Worm (Caenorhabditis elegans) whole organism, L3 larva: Measurements from ENCODE around the gene snf-10.

Source experiments
- R02D3.7 ChIP-seq: fragments of 150-350 bp; optimal IDR thresholded peaks from 2 replicates; lab custom pipeline; 2014; ENCODE audit warnings: missing biosample characterization, missing genetic modification characterization
- aly-2 ChIP-seq: fragments of 150-350 bp; optimal IDR thresholded peaks from 2 replicates; lab custom pipeline; 2014; ENCODE audit warnings: missing biosample characterization, missing genetic modification characterization
- ama-1 ChIP-seq: fragments of 150-350 bp; optimal IDR thresholded peaks from 2 replicates; lab custom pipeline; 2018
- ceh-28 ChIP-seq: fragments of 150-350 bp; optimal IDR thresholded peaks from 2 replicates; lab custom pipeline; 2014; ENCODE audit warnings: missing biosample characterization, missing genetic modification reagents, missing genetic modification characterization
- ceh-82 ChIP-seq: fragments of 150-350 bp; optimal IDR thresholded peaks from 2 replicates; lab custom pipeline; 2014; ENCODE audit warnings: missing biosample characterization, missing genetic modification characterization
- ceh-9 ChIP-seq: sonication (generic microtip); optimal IDR thresholded peaks from 2 replicates; lab custom pipeline; 2018; ENCODE audit warnings: missing biosample characterization, missing genetic modification characterization
- daf-12 ChIP-seq: fragments of 150-350 bp; optimal IDR thresholded peaks from 2 replicates; lab custom pipeline; 2014; ENCODE audit warnings: missing biosample characterization, missing genetic modification reagents, missing genetic modification characterization
- elt-3 ChIP-seq, 3 experiments: fragments of 150-350 bp in 1 of 3; sonication (generic microtip) in 2 of 3; optimal IDR thresholded peaks; 2 replicates in 2 of 3; 4 replicates in 1 of 3; lab custom pipeline; 2014 to 2017; ENCODE audit warnings: missing biosample characterization in 3 of 3, missing genetic modification characterization in 3 of 3
- fkh-2 ChIP-seq: fragments of 150-350 bp; optimal IDR thresholded peaks from 2 replicates; lab custom pipeline; 2014; ENCODE audit warnings: missing biosample characterization, missing genetic modification reagents, missing genetic modification characterization
- lin-39 ChIP-seq: fragments of 150-350 bp; optimal IDR thresholded peaks from 2 replicates; lab custom pipeline; 2018; ENCODE audit warnings: missing biosample characterization, missing genetic modification reagents, missing genetic modification characterization
- lsy-12 ChIP-seq: sonication (generic microtip); optimal IDR thresholded peaks from 2 replicates; lab custom pipeline; 2016; ENCODE audit warnings: mild to moderate bottlenecking, missing genetic modification characterization, missing compliant biosample characterization
- mml-1 ChIP-seq: fragments of 150-350 bp; sonication (generic microtip); optimal IDR thresholded peaks from 3 replicates; lab custom pipeline; 2014; ENCODE audit warnings: missing biosample characterization, missing genetic modification characterization
- nfya-1 ChIP-seq: sonication (generic microtip); optimal IDR thresholded peaks from 2 replicates; lab custom pipeline; 2017; ENCODE audit warnings: missing genetic modification characterization, mild to moderate bottlenecking, missing compliant biosample characterization, antibody characterized with exemption, moderate library complexity; ENCODE audit not compliant: insufficient read depth
- nhr-11 ChIP-seq: fragments of 150-350 bp; optimal IDR thresholded peaks from 2 replicates; lab custom pipeline; 2014; ENCODE audit warnings: missing biosample characterization, missing genetic modification characterization
- nhr-237 ChIP-seq: fragments of 150-350 bp; optimal IDR thresholded peaks from 2 replicates; lab custom pipeline; 2014; ENCODE audit warnings: missing biosample characterization, missing genetic modification characterization
- nhr-25 ChIP-seq: sonication (generic microtip); optimal IDR thresholded peaks from 2 replicates; lab custom pipeline; 2017; ENCODE audit warnings: missing biosample characterization, missing genetic modification characterization
- nhr-43 ChIP-seq: sonication (generic microtip); optimal IDR thresholded peaks from 2 replicates; lab custom pipeline; 2016; ENCODE audit warnings: mild to moderate bottlenecking, missing genetic modification characterization, missing compliant biosample characterization; ENCODE audit not compliant: poor library complexity, severe bottlenecking
- nhr-67 ChIP-seq: fragments of 150-350 bp; optimal IDR thresholded peaks from 2 replicates; lab custom pipeline; 2014; ENCODE audit warnings: missing biosample characterization, missing genetic modification characterization
- nhr-76 ChIP-seq: fragments of 150-350 bp; sonication (generic microtip); optimal IDR thresholded peaks from 5 replicates; lab custom pipeline; 2014; ENCODE audit warnings: missing biosample characterization, missing genetic modification characterization
- nhr-77 ChIP-seq: fragments of 150-350 bp; optimal IDR thresholded peaks from 2 replicates; lab custom pipeline; 2014; ENCODE audit warnings: missing biosample characterization, missing genetic modification characterization
- pha-4 ChIP-seq: fragments of 150-350 bp; optimal IDR thresholded peaks from 2 replicates; lab custom pipeline; 2014; ENCODE audit warnings: missing biosample characterization, missing genetic modification reagents, missing genetic modification characterization
- skn-1 ChIP-seq: fragments of 150-350 bp; optimal IDR thresholded peaks from 2 replicates; lab custom pipeline; 2014; ENCODE audit warnings: missing biosample characterization, missing genetic modification characterization
- tbx-2 ChIP-seq: sonication (generic microtip); optimal IDR thresholded peaks from 2 replicates; lab custom pipeline; 2016; ENCODE audit warnings: mild to moderate bottlenecking, missing genetic modification characterization, missing compliant biosample characterization
- unc-39 ChIP-seq: sonication (generic microtip); optimal IDR thresholded peaks from 4 replicates; lab custom pipeline; 2017; ENCODE audit warnings: missing biosample characterization, missing genetic modification characterization
- unc-62 ChIP-seq: fragments of 150-350 bp; sonication (generic microtip); optimal IDR thresholded peaks from 4 replicates; lab custom pipeline; 2014; ENCODE audit warnings: missing biosample characterization, missing genetic modification reagents, missing genetic modification characterization
- zag-1 ChIP-seq: fragments of 150-350 bp; optimal IDR thresholded peaks from 2 replicates; lab custom pipeline; 2014; ENCODE audit warnings: missing biosample characterization, missing genetic modification characterization
- ztf-4 ChIP-seq: fragments of 150-350 bp; optimal IDR thresholded peaks from 2 replicates; lab custom pipeline; 2014; ENCODE audit warnings: missing biosample characterization, missing genetic modification characterization

snf-10 gene

DNA sequence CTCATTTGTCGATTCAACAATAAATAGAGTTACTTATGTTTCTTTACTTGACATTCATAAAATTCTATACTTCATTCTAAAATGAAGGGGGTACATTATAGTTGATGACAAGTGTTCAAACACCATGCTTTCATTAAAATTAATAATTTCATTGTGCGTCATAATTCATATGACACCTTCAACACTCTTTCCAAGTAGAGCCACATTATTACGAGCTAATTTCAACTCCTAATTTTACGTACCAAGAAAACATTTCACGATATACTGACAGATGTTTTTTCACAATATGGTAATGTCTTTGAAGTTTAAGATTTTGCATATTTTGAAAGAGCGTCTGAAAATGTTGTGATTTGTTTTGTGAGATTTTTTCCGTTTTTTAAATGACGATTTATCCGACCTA is 24.9 kb upstream of the snf-10 start:
- no peak for TF ChIP-seq ceh-28 (tag; lab: Kevin White, UChicago)

DNA sequence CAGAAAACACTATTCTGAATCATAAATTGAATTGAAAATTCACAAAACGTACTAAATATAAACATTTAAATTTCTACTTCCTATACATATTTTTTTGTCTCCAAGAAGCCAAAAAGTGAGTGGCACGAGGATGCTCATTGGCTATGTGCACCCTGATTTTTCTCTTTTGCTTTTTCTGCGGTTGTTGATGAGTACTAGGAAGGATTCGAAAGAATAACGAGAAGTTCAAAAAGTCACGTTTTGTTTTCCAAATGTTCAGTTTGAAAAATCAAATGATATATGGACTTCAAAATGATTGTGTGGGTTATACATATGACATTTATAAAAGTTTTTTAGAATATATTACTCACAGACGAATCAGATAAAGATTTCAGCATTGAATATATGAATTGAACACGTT is 24.1 kb upstream of the snf-10 start:
- no peak for TF ChIP-seq nhr-25 (tag; lab: Kevin White, UChicago)
- TF ChIP-seq lsy-12: no peak
- TF ChIP-seq unc-62 (GFP tag; lab: Kevin White, UChicago): no peak
- TF ChIP-seq nfya-1 (tag; lab: Kevin White, UChicago): peak; percentile 39
- TF ChIP-seq lin-39 (tag; lab: Kevin White, UChicago): peak; percentile 26
- peak; percentile 1 for TF ChIP-seq ama-1 (lab: Kevin White, UChicago)
- peak; percentile 14 for TF ChIP-seq nhr-43 (tag; lab: Kevin White, UChicago)

DNA sequence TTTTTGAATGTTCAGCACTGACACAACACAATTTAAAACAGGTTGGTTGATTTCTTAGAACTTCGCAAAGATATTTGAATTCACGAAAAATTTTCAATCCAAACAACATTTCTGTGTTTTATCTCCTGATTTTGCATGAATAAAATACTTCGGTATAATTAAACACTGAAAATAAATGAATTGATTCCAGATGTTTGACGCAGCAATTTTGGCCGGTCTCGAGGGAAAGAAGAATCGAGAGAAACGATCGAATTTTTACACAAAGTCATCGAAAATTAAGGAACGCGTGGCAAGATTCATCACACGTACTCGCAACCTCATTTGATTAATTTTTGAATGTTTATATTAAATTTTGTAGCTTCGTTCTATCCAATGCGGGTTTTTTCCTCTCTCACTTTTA is 23.5 kb upstream of the snf-10 start:
- TF ChIP-seq fkh-2 (tag; lab: Kevin White, UChicago) (no peak), zag-1 (tag; lab: Kevin White, UChicago) (no peak), nhr-11 (no peak)

DNA sequence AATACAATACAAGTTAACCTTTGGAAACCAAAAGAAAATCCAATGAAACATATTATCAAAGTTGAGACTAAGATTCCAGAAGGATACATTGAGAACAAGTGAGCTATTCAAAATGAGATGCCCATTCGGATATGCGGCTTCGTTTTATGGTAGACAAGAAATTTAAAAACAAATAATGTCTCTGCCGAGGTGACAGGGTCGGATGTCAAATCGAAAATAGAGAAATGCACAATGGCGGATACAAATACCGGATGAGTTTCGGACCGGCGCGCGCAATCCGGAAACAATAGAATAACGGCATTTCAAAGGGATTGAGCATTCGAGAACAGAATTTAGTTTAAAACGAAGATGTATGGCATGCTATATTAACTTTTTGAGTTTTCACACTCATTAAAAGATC is 22.7 kb upstream of the snf-10 start, which contains the start of gene F22E12.3:
TSS of gene F22E12.3 (minus strand) at position 101 of the 400 bp plus-strand sequence.
- TF ChIP-seq ama-1 (lab: Kevin White, UChicago) (peak; percentile 10), mml-1 (tag; lab: Kevin White, UChicago) (no peak)

DNA sequence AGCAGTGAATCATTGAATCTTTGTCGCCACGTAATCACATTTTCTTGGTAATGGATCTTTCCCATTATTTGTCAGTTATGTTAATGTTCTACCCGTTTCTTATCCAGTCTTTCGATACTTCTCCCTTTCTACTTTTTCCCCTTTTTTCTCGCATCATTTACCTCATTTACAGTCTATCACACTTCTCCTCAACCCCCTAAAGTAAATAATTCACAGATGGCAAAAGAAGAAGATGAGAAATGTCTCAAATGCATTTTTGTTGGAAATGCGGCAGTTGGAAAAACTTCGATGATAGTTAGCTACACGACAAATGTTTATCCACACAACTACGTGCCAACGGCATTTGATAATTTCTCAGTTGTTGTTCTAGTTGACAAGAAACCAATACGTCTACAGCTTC is 21.4 kb upstream of the snf-10 start, which contains the start of gene chw-1:
TSS of gene chw-1 (plus strand) at position 217 of the 400 bp plus-strand sequence.
- TF ChIP-seq tbx-2 (tag; lab: Kevin White, UChicago): no peak
- no peak for TF ChIP-seq ztf-4
- no peak for TF ChIP-seq aly-2 (tag; lab: Kevin White, UChicago)
- no peak for TF ChIP-seq ceh-82 (tag; lab: Kevin White, UChicago)
- TF ChIP-seq unc-62 (GFP tag; lab: Kevin White, UChicago): no peak
- no peak for TF ChIP-seq ceh-9
- TF ChIP-seq nhr-76: no peak
- TF ChIP-seq nhr-237 (tag; lab: Kevin White, UChicago): no peak
- TF ChIP-seq nhr-11: no peak
- TF ChIP-seq nhr-43 (tag; lab: Kevin White, UChicago): no peak

DNA sequence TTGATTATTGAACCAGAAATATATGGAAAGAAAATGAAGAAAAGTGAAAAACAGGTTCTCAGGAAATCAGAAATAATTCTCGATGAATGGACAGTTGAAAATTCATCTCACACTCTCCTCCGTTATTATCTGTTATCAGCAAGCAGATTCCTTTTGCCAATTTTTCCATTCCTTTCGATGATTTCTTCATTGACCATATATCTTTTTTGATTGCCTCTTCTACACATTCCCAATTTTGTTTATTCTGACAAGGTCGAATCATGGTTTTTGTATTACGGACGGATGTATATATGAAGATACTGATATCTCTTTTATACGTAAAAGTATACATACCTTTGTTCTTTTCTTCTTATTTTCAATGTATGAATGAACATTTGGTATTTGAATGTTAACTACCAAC is 20.1 kb upstream of the snf-10 start:
- TF ChIP-seq nhr-77 (tag; lab: Kevin White, UChicago) (no peak), nhr-67 (tag; lab: Kevin White, UChicago) (no peak), nhr-43 (tag; lab: Kevin White, UChicago) (peak; percentile 34), skn-1 (tag; lab: Kevin White, UChicago) (no peak), unc-62 (GFP tag; lab: Kevin White, UChicago) (no peak), daf-12 (tag; lab: Kevin White, UChicago) (no peak), pha-4 (tag; lab: Kevin White, UChicago) (no peak), elt-3 (tag; optimal IDR thresholded peaks at IDR 0.05; lab: Kevin White, UChicago) (peak in 1 of 3 experiments; percentile 9)

DNA sequence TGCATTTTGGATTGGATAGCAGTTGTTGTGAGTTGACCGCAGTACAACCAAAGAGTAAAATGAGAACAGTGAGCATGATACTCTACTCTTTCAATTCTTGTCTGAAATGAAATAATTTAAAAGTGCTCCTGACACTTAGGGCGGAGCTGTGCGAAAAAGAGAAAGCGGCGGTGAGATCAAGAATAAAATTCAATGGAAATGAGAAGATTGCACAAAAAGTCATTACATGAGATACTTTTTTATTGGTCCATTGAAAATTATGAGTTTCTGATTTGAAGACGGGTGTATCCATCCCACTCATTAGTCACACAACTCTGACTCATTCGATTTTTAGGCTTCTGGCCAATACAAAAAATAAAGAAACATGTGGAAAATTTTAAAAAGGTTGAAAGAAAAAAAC is 16.6 kb upstream of the snf-10 start, which contains the start of gene F22E12.1:
TSS of gene F22E12.1 (minus strand) at position 101 of the 400 bp plus-strand sequence.
- TF ChIP-seq ceh-82 (tag; lab: Kevin White, UChicago) (no peak), ceh-28 (tag; lab: Kevin White, UChicago) (no peak), mml-1 (tag; lab: Kevin White, UChicago) (no peak), R02D3.7 (tag; lab: Kevin White, UChicago) (no peak), lsy-12 (no peak), nhr-11 (no peak), fkh-2 (tag; lab: Kevin White, UChicago) (no peak), tbx-2 (tag; lab: Kevin White, UChicago) (no peak)

DNA sequence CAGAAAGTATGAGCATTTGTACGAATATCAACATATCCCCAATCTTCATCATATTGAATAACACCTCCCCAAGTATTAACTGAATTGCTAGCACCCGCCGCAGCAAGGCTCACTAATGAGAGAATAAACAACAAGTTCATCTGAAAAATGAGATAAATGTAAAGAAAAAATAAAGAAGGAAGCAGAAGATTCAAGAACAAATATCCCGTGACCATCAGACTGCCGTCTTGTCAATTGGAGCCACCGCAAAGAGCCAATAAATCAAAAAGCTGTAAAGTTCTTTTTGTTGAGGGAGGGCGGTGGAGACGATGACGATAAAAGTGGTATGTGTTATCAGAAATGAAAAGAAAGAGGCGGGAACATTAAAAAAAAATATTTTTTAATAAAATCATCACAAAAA is 12.8 kb upstream of the snf-10 start, which contains the start of gene Y32F6A.5:
TSS of gene Y32F6A.5 (minus strand) at position 140 of the 400 bp plus-strand sequence.
- TF ChIP-seq ceh-9 (no peak), unc-39 (no peak), nfya-1 (tag; lab: Kevin White, UChicago) (peak; percentile 32)
